Worm (Caenorhabditis elegans): ENCODE measurements around the gene ZK632.2.
A peak's percentile ranks its signal among the peaks of the same experiment; 100 is the strongest.

Gene ZK632.2

ce11 chrIII:9834888-9835287, 36.0 kb downstream of the ZK632.2 start, which contains the start of gene K11H3.8:
K11H3.8 (plus strand) TSS chrIII:9835188.
- no peak for TF ChIP-seq ceh-9 (tag; optimal IDR thresholded peaks at IDR 0.05)
- no peak for TF ChIP-seq hlh-30 (tag; optimal IDR thresholded peaks at IDR 0.05; ENCODE audit: insufficient read depth)
- TF ChIP-seq ceh-34 (tag; optimal IDR thresholded peaks at IDR 0.05) = no peak
- TF ChIP-seq eyg-1 (tag; optimal IDR thresholded peaks at IDR 0.05) = no peak
- no peak for TF ChIP-seq nfya-1 (tag; optimal IDR thresholded peaks at IDR 0.05)
- TF ChIP-seq ceh-45 (GFP tag; IDR thresholded peaks at IDR 0.05) = no peak
- no peak for TF ChIP-seq pros-1 (tag; optimal IDR thresholded peaks at IDR 0.05)
- no peak for TF ChIP-seq ceh-6 (GFP tag; optimal IDR thresholded peaks at IDR 0.05)
- no peak for TF ChIP-seq ceh-18 (tag; optimal IDR thresholded peaks at IDR 0.05)
- no peak for TF ChIP-seq ceh-30 (tag; optimal IDR thresholded peaks at IDR 0.05)
- TF ChIP-seq pha-4 (tag; optimal IDR thresholded peaks at IDR 0.05) = no peak
- TF ChIP-seq ceh-14 (tag; optimal IDR thresholded peaks at IDR 0.05) = no peak

ce11 chrIII:9843715-9844114, 44.8 kb downstream of the ZK632.2 start, which contains the start of gene K11H3.5:
K11H3.5 (plus strand) TSS chrIII:9843768.
- no peak for TF ChIP-seq T23F11.4 (GFP tag; optimal IDR thresholded peaks at IDR 0.05)
- no peak for TF ChIP-seq ceh-18 (tag; optimal IDR thresholded peaks at IDR 0.05)
- no peak for TF ChIP-seq odd-2 (tag; optimal IDR thresholded peaks at IDR 0.05)

- no peak for TF ChIP-seq pros-1 (tag; optimal IDR thresholded peaks at IDR 0.05)
- TF ChIP-seq syd-9 (tag; optimal IDR thresholded peaks at IDR 0.05) = no peak
- no peak for TF ChIP-seq C38D4.7 (GFP tag; optimal IDR thresholded peaks at IDR 0.05)
- no peak for TF ChIP-seq F13H6.1 (tag; optimal IDR thresholded peaks at IDR 0.05)
- no peak for TF ChIP-seq sox-2 (GFP tag; IDR thresholded peaks at IDR 0.05)
- TF ChIP-seq pha-4 (tag; optimal IDR thresholded peaks at IDR 0.05) = no peak
- TF ChIP-seq ref-2 (tag; optimal IDR thresholded peaks at IDR 0.05) = no peak
These were observed 47.2 kb downstream of the ZK632.2 start, which contains the start of gene K11H3.2 for ce11 chrIII:9846093-9846492. K11H3.2 (plus strand) TSS chrIII:9846393.

- TF ChIP-seq unc-55 (GFP tag; optimal IDR thresholded peaks at IDR 0.05) (peak; percentile 11), nfya-1 (tag; optimal IDR thresholded peaks at IDR 0.05) (no peak)
These were observed 49.2 kb downstream of the ZK632.2 start, which contains the start of gene mrpl-36 for ce11 chrIII:9848083-9848482. mrpl-36 (minus strand) TSS chrIII:9848116.

ce11 chrIII:9848603-9849002, 49.7 kb downstream of the ZK632.2 start:
- TF ChIP-seq F13H6.1 (tag; optimal IDR thresholded peaks at IDR 0.05) (no peak), ceh-48 (tag; optimal IDR thresholded peaks at IDR 0.05) (no peak), che-1 (tag; optimal IDR thresholded peaks at IDR 0.05) (no peak), ahr-1 (tag; optimal IDR thresholded peaks at IDR 0.05) (no peak), ceh-2 (tag; optimal IDR thresholded peaks at IDR 0.05) (no peak), nhr-11 (tag; optimal IDR thresholded peaks at IDR 0.05) (no peak)

- TF ChIP-seq sox-2 (GFP tag; IDR thresholded peaks at IDR 0.05) = peak; percentile 31; the same call in 1 of the 2 replicates
- peak; percentile 8 for TF ChIP-seq hlh-8 (tag; optimal IDR thresholded peaks at IDR 0.05)
These were observed 50.2 kb downstream of the ZK632.2 start for ce11 chrIII:9849111-9849510.

ce11 chrIII:9849950-9850349, 51.0 kb downstream of the ZK632.2 start:
- TF ChIP-seq pqm-1 (tag; optimal IDR thresholded peaks at IDR 0.05) (no peak), ceh-18 (tag; optimal IDR thresholded peaks at IDR 0.05) (no peak), ref-2 (tag; optimal IDR thresholded peaks at IDR 0.05) (no peak), pha-4 (tag; optimal IDR thresholded peaks at IDR 0.05) (no peak), ceh-48 (tag; optimal IDR thresholded peaks at IDR 0.05) (no peak), pha-2 (tag; optimal IDR thresholded peaks at IDR 0.05) (no peak), lin-11 (tag; optimal IDR thresholded peaks at IDR 0.05) (no peak), ztf-16 (tag; optimal IDR thresholded peaks at IDR 0.05) (no peak), K09A11.1 (tag; optimal IDR thresholded peaks at IDR 0.05; ENCODE audit: insufficient read depth) (no peak), C08G9.2 (tag; optimal IDR thresholded peaks at IDR 0.05) (no peak), zip-5 (tag; optimal IDR thresholded peaks at IDR 0.05) (no peak), K02D7.2 (tag; optimal IDR thresholded peaks at IDR 0.05) (no peak), odd-2 (tag; optimal IDR thresholded peaks at IDR 0.05) (no peak)
